Worm (Caenorhabditis elegans) whole organism, L3 larva: ENCODE data around the gene F40H3.3.

Experiments
- aly-2 ChIP-seq: fragments of 150-350 bp; optimal IDR thresholded peaks from 2 replicates; lab custom pipeline; 2014; ENCODE audit warnings: missing biosample characterization, missing genetic modification characterization
- ama-1 ChIP-seq: fragments of 150-350 bp; optimal IDR thresholded peaks from 2 replicates; lab custom pipeline; 2018
- ceh-28 ChIP-seq: fragments of 150-350 bp; optimal IDR thresholded peaks from 2 replicates; lab custom pipeline; 2014; ENCODE audit warnings: missing biosample characterization, missing genetic modification reagents, missing genetic modification characterization
- ceh-82 ChIP-seq: fragments of 150-350 bp; optimal IDR thresholded peaks from 2 replicates; lab custom pipeline; 2014; ENCODE audit warnings: missing biosample characterization, missing genetic modification characterization
- ceh-9 ChIP-seq: sonication (generic microtip); optimal IDR thresholded peaks from 2 replicates; lab custom pipeline; 2018; ENCODE audit warnings: missing biosample characterization, missing genetic modification characterization
- daf-12 ChIP-seq: fragments of 150-350 bp; optimal IDR thresholded peaks from 2 replicates; lab custom pipeline; 2014; ENCODE audit warnings: missing biosample characterization, missing genetic modification reagents, missing genetic modification characterization
- egl-27 ChIP-seq: sonication (generic microtip); optimal IDR thresholded peaks from 4 replicates; lab custom pipeline; 2017; ENCODE audit warnings: missing biosample characterization, missing genetic modification reagents, missing genetic modification characterization
- egl-5 ChIP-seq: fragments of 150-350 bp; optimal IDR thresholded peaks from 2 replicates; lab custom pipeline; 2017; ENCODE audit warnings: missing biosample characterization, missing genetic modification reagents, missing genetic modification characterization, inconsistent platforms
- elt-1 ChIP-seq: fragments of 150-350 bp; optimal IDR thresholded peaks from 2 replicates; lab custom pipeline; 2014; ENCODE audit warnings: missing biosample characterization, missing genetic modification characterization
- elt-2 ChIP-seq: sonication (generic microtip); optimal IDR thresholded peaks from 2 replicates; lab custom pipeline; 2016; ENCODE audit warnings: missing genetic modification reagents, mild to moderate bottlenecking, missing genetic modification characterization, missing compliant biosample characterization
- elt-3 ChIP-seq, 3 experiments: fragments of 150-350 bp in 1 of 3; sonication (generic microtip) in 2 of 3; optimal IDR thresholded peaks; 2 replicates in 2 of 3; 4 replicates in 1 of 3; lab custom pipeline; 2014 to 2017; ENCODE audit warnings: missing biosample characterization in 3 of 3, missing genetic modification characterization in 3 of 3
- eor-1 ChIP-seq, 2 experiments: fragments of 150-350 bp; optimal IDR thresholded peaks; 2 replicates each; lab custom pipeline; 2014 to 2018; ENCODE audit warnings: missing biosample characterization in 2 of 2, missing genetic modification characterization in 2 of 2
- fkh-10 ChIP-seq: sonication (generic microtip); optimal IDR thresholded peaks from 2 replicates; lab custom pipeline; 2017; ENCODE audit warnings: missing biosample characterization, missing genetic modification reagents, missing genetic modification characterization
- fkh-2 ChIP-seq: fragments of 150-350 bp; optimal IDR thresholded peaks from 2 replicates; lab custom pipeline; 2014; ENCODE audit warnings: missing biosample characterization, missing genetic modification reagents, missing genetic modification characterization
- fos-1 ChIP-seq: fragments of 150-350 bp; optimal IDR thresholded peaks from 2 replicates; lab custom pipeline; 2014; ENCODE audit warnings: missing biosample characterization, missing genetic modification characterization
- hmg-11 ChIP-seq: sonication (generic microtip); optimal IDR thresholded peaks from 2 replicates; lab custom pipeline; 2016; ENCODE audit warnings: missing genetic modification characterization, missing compliant biosample characterization
- jun-1 ChIP-seq: fragments of 150-350 bp; optimal IDR thresholded peaks from 2 replicates; lab custom pipeline; 2014; ENCODE audit warnings: missing biosample characterization, missing genetic modification reagents, missing genetic modification characterization
- lin-15B ChIP-seq: fragments of 150-350 bp; optimal IDR thresholded peaks from 2 replicates; lab custom pipeline; 2014; ENCODE audit warnings: missing biosample characterization, missing genetic modification characterization
- lin-39 ChIP-seq: fragments of 150-350 bp; optimal IDR thresholded peaks from 2 replicates; lab custom pipeline; 2018; ENCODE audit warnings: missing biosample characterization, missing genetic modification reagents, missing genetic modification characterization
- mml-1 ChIP-seq: fragments of 150-350 bp; sonication (generic microtip); optimal IDR thresholded peaks from 3 replicates; lab custom pipeline; 2014; ENCODE audit warnings: missing biosample characterization, missing genetic modification characterization
- nfya-1 ChIP-seq: sonication (generic microtip); optimal IDR thresholded peaks from 2 replicates; lab custom pipeline; 2017; ENCODE audit warnings: missing genetic modification characterization, mild to moderate bottlenecking, missing compliant biosample characterization, antibody characterized with exemption, moderate library complexity; ENCODE audit not compliant: insufficient read depth
- nhr-11 ChIP-seq: fragments of 150-350 bp; optimal IDR thresholded peaks from 2 replicates; lab custom pipeline; 2014; ENCODE audit warnings: missing biosample characterization, missing genetic modification characterization
- nhr-12 ChIP-seq: fragments of 150-350 bp; optimal IDR thresholded peaks from 2 replicates; lab custom pipeline; 2014; ENCODE audit warnings: missing biosample characterization, missing genetic modification characterization
- nhr-23 ChIP-seq: fragments of 150-350 bp; optimal IDR thresholded peaks from 2 replicates; lab custom pipeline; 2014; ENCODE audit warnings: missing biosample characterization, missing genetic modification reagents, missing genetic modification characterization
- nhr-25 ChIP-seq: sonication (generic microtip); optimal IDR thresholded peaks from 2 replicates; lab custom pipeline; 2017; ENCODE audit warnings: missing biosample characterization, missing genetic modification characterization
- nhr-43 ChIP-seq: sonication (generic microtip); optimal IDR thresholded peaks from 2 replicates; lab custom pipeline; 2016; ENCODE audit warnings: mild to moderate bottlenecking, missing genetic modification characterization, missing compliant biosample characterization; ENCODE audit not compliant: poor library complexity, severe bottlenecking
- nhr-76 ChIP-seq: fragments of 150-350 bp; sonication (generic microtip); optimal IDR thresholded peaks from 5 replicates; lab custom pipeline; 2014; ENCODE audit warnings: missing biosample characterization, missing genetic modification characterization
- nhr-77 ChIP-seq: fragments of 150-350 bp; optimal IDR thresholded peaks from 2 replicates; lab custom pipeline; 2014; ENCODE audit warnings: missing biosample characterization, missing genetic modification characterization
- pqm-1 ChIP-seq: fragments of 150-350 bp; optimal IDR thresholded peaks from 2 replicates; lab custom pipeline; 2017; ENCODE audit warnings: missing biosample characterization, missing genetic modification characterization, inconsistent platforms
- sea-2 ChIP-seq: fragments of 150-350 bp; sonication (generic microtip); optimal IDR thresholded peaks from 4 replicates; lab custom pipeline; 2014; ENCODE audit warnings: missing biosample characterization, missing genetic modification reagents, missing genetic modification characterization
- skn-1 ChIP-seq: fragments of 150-350 bp; optimal IDR thresholded peaks from 2 replicates; lab custom pipeline; 2014; ENCODE audit warnings: missing biosample characterization, missing genetic modification characterization
- tbx-2 ChIP-seq: sonication (generic microtip); optimal IDR thresholded peaks from 2 replicates; lab custom pipeline; 2016; ENCODE audit warnings: mild to moderate bottlenecking, missing genetic modification characterization, missing compliant biosample characterization
- unc-39 ChIP-seq: sonication (generic microtip); optimal IDR thresholded peaks from 4 replicates; lab custom pipeline; 2017; ENCODE audit warnings: missing biosample characterization, missing genetic modification characterization
- zag-1 ChIP-seq: fragments of 150-350 bp; optimal IDR thresholded peaks from 2 replicates; lab custom pipeline; 2014; ENCODE audit warnings: missing biosample characterization, missing genetic modification characterization
- ztf-11 ChIP-seq: fragments of 150-350 bp; optimal IDR thresholded peaks from 2 replicates; lab custom pipeline; 2014; ENCODE audit warnings: missing biosample characterization, missing genetic modification characterization

Gene F40H3.3

ce11 chrII:6180552-6180951, 9.2 kb downstream of the F40H3.3 start:
- TF ChIP-seq nhr-11 (tag; lab: Kevin White, UChicago) (no peak), elt-2 (tag; lab: Kevin White, UChicago) (peak; percentile 2)

- peak; percentile 6 for TF ChIP-seq nfya-1 (tag; lab: Kevin White, UChicago)
- TF ChIP-seq elt-1, result no peak
- TF ChIP-seq, all 47 proteins: peak for 1
Observed at ce11 chrII:6181337-6181736, 10.0 kb downstream of the F40H3.3 start.

- TF ChIP-seq eor-1 (tag; optimal IDR thresholded peaks at IDR 0.05; lab: Kevin White, UChicago) (no peak), skn-1 (tag; lab: Kevin White, UChicago) (no peak), jun-1 (tag; lab: Kevin White, UChicago) (no peak), fkh-2 (tag; lab: Kevin White, UChicago) (no peak), nhr-76 (tag; lab: Kevin White, UChicago) (no peak), lin-39 (no peak), egl-27 (no peak), nhr-12 (tag; lab: Kevin White, UChicago) (no peak), nhr-25 (tag; lab: Kevin White, UChicago) (no peak), nhr-11 (tag; lab: Kevin White, UChicago) (no peak), sea-2 (GFP tag; lab: Kevin White, UChicago) (no peak), mml-1 (tag; lab: Kevin White, UChicago) (no peak), elt-2 (tag; lab: Kevin White, UChicago) (no peak), nhr-43 (tag; lab: Kevin White, UChicago) (no peak), egl-5 (tag; lab: Kevin White, UChicago) (no peak), nhr-23 (tag; lab: Kevin White, UChicago) (no peak), nfya-1 (tag; lab: Kevin White, UChicago) (no peak)
Observed at ce11 chrII:6190770-6191169, 19.5 kb downstream of the F40H3.3 start.

ce11 chrII:6191293-6191692, 20.0 kb downstream of the F40H3.3 start, which contains the start of gene fkh-8:
Gene fkh-8 (minus strand): TSS chrII:6191393.
- no peak for TF ChIP-seq lin-15B (tag; lab: Kevin White, UChicago)
- TF ChIP-seq nhr-12 (tag; lab: Kevin White, UChicago), result no peak
- no peak for TF ChIP-seq daf-12 (tag; lab: Kevin White, UChicago)

ce11 chrII:6192484-6192883, 21.2 kb downstream of the F40H3.3 start, which contains the start of gene cpb-2:
Gene cpb-2 (plus strand): TSS chrII:6192784.
- TF ChIP-seq egl-27 (no peak), nfya-1 (tag; lab: Kevin White, UChicago) (no peak), nhr-12 (tag; lab: Kevin White, UChicago) (no peak), eor-1 (tag; optimal IDR thresholded peaks at IDR 0.05; lab: Kevin White, UChicago) (no peak)
- TF ChIP-seq, all 47 proteins: peak for 0

- TF ChIP-seq elt-3 (tag; optimal IDR thresholded peaks at IDR 0.05; lab: Kevin White, UChicago) (no peak), daf-12 (tag; lab: Kevin White, UChicago) (no peak), fkh-10 (no peak), unc-39 (tag; lab: Kevin White, UChicago) (no peak), elt-2 (tag; lab: Kevin White, UChicago) (no peak), nfya-1 (tag; lab: Kevin White, UChicago) (no peak), tbx-2 (tag; lab: Kevin White, UChicago) (no peak), nhr-43 (tag; lab: Kevin White, UChicago) (peak; percentile 8), nhr-25 (tag; lab: Kevin White, UChicago) (peak; percentile 28), aly-2 (tag; lab: Kevin White, UChicago) (no peak), elt-1 (no peak), ztf-11 (tag; lab: Kevin White, UChicago) (no peak), nhr-77 (tag; lab: Kevin White, UChicago) (no peak), hmg-11 (tag; lab: Kevin White, UChicago) (peak; percentile 79), pqm-1 (tag; lab: Kevin White, UChicago) (no peak), zag-1 (tag; lab: Kevin White, UChicago) (no peak), fkh-2 (tag; lab: Kevin White, UChicago) (no peak), lin-39 (peak; percentile 44), ama-1 (lab: Kevin White, UChicago) (no peak), nhr-12 (tag; lab: Kevin White, UChicago) (no peak), ceh-9 (tag; lab: Kevin White, UChicago) (no peak), lin-15B (tag; lab: Kevin White, UChicago) (peak; percentile 16), jun-1 (tag; lab: Kevin White, UChicago) (no peak), ceh-28 (no peak), fos-1 (no peak), nhr-23 (tag; lab: Kevin White, UChicago) (no peak), ceh-82 (no peak), sea-2 (GFP tag; lab: Kevin White, UChicago) (peak; percentile 15)
- TF ChIP-seq, all 47 proteins: peak for 6
Observed at ce11 chrII:6196875-6197274, 25.6 kb downstream of the F40H3.3 start, which contains the start of the genes rbmx-2 and C30B5.2. Gene rbmx-2 (minus strand): TSS chrII:6196948. Gene C30B5.2 (plus strand): TSS chrII:6197180.
